Fruit fly (Drosophila melanogaster) whole organism, wandering third instar larva: Measurements from ENCODE around the gene CG10587.
A peak's percentile ranks its signal among the peaks of the same experiment; 100 is the strongest.

Source experiments
- Abd-B ChIP-seq: fragments of >200 bp; optimal IDR thresholded peaks from 2 replicates; lab custom pipeline; 2017; ENCODE audit warnings: missing biosample characterization, missing genetic modification characterization
- CG32264 ChIP-seq: fragments of 200-800 bp; sonication (Bioruptor generic); optimal IDR thresholded peaks from 2 replicates; lab custom pipeline; 2016; ENCODE audit warnings: missing biosample characterization, missing genetic modification characterization
- CG9705 ChIP-seq: fragments of 200-800 bp; sonication (Bioruptor generic); optimal IDR thresholded peaks from 2 replicates; lab custom pipeline; 2018; ENCODE audit warnings: missing biosample characterization, mild to moderate bottlenecking, missing genetic modification characterization
- CrebA ChIP-seq: fragments of 200-800 bp; sonication (Bioruptor generic); optimal IDR thresholded peaks from 2 replicates; lab custom pipeline; 2016; ENCODE audit warnings: missing biosample characterization, mild to moderate bottlenecking, missing genetic modification characterization, borderline replicate concordance
- Dfd ChIP-seq: fragments of >200 bp; optimal IDR thresholded peaks from 2 replicates; lab custom pipeline; 2017; ENCODE audit warnings: missing biosample characterization, missing genetic modification characterization
- Dif ChIP-seq: fragments of 200-275, 200-300 bp; sonication (Bioruptor generic); optimal IDR thresholded peaks from 2 replicates; lab custom pipeline; 2018; ENCODE audit warnings: missing biosample characterization, missing genetic modification characterization; ENCODE audit not compliant: partially characterized antibody
- GATAd ChIP-seq: sonication (Bioruptor generic); optimal IDR thresholded peaks from 2 replicates; lab custom pipeline; 2016; ENCODE audit warnings: missing biosample characterization, missing genetic modification characterization
- HLH106 ChIP-seq: fragments of 200-800 bp; optimal IDR thresholded peaks from 3 replicates; lab custom pipeline; 2019; ENCODE audit warnings: missing biosample characterization, mild to moderate bottlenecking, missing genetic modification characterization, moderate library complexity
- Hnf4 ChIP-seq: fragments of 200-800 bp; sonication (Bioruptor generic); optimal IDR thresholded peaks from 2 replicates; lab custom pipeline; 2016; ENCODE audit warnings: missing biosample characterization, mild to moderate bottlenecking, missing genetic modification characterization
- Hr78 ChIP-seq: fragments of >200 bp; optimal IDR thresholded peaks from 2 replicates; lab custom pipeline; 2017; ENCODE audit warnings: missing biosample characterization, missing genetic modification characterization
- Hr83 ChIP-seq: fragments of 200-300 bp; sonication (Bioruptor generic); optimal IDR thresholded peaks from 2 replicates; lab custom pipeline; 2016; ENCODE audit warnings: missing biosample characterization, mild to moderate bottlenecking, missing genetic modification characterization, moderate library complexity; ENCODE audit not compliant: poor library complexity, severe bottlenecking
- Jra ChIP-seq: sonication (Bioruptor generic); optimal IDR thresholded peaks from 2 replicates; lab custom pipeline; 2016; ENCODE audit warnings: missing biosample characterization, missing genetic modification characterization
- Myc ChIP-seq: fragments of >200 bp; optimal IDR thresholded peaks from 2 replicates; lab custom pipeline; 2017
- N ChIP-seq: fragments of >200 bp; optimal IDR thresholded peaks from 2 replicates; lab custom pipeline; 2018; ENCODE audit warnings: missing biosample characterization, missing external identifiers, missing genetic modification characterization
- OdsH ChIP-seq: fragments of 200-800 bp; sonication (Bioruptor generic); optimal IDR thresholded peaks from 2 replicates; lab custom pipeline; 2016; ENCODE audit warnings: missing biosample characterization, mild to moderate bottlenecking, missing genetic modification characterization
- Rel ChIP-seq, 2 experiments: fragments of 200-800 bp; sonication (Bioruptor generic) in 1 of 2; optimal IDR thresholded peaks; 2 replicates in 1 of 2; 3 replicates in 1 of 2; lab custom pipeline; 2016 to 2019; ENCODE audit warnings: mild to moderate bottlenecking in 2 of 2, missing biosample characterization in 2 of 2, missing genetic modification characterization in 2 of 2, moderate library complexity in 1 of 2
- Sp1 ChIP-seq: fragments of 200-800 bp; sonication (Bioruptor generic); optimal IDR thresholded peaks from 3 replicates; lab custom pipeline; 2019; ENCODE audit warnings: missing biosample characterization, mild to moderate bottlenecking, missing genetic modification characterization, moderate library complexity
- br ChIP-seq: fragments of 200-800 bp; sonication (Bioruptor generic); optimal IDR thresholded peaks from 2 replicates; lab custom pipeline; 2016; ENCODE audit warnings: missing biosample characterization, missing genetic modification characterization
- brk ChIP-seq: fragments of 200-800 bp; sonication (Bioruptor generic); optimal IDR thresholded peaks from 2 replicates; lab custom pipeline; 2016; ENCODE audit warnings: missing biosample characterization, mild to moderate bottlenecking, missing genetic modification characterization
- dl ChIP-seq, 2 experiments: fragments of 175-275, 200-275 bp in 1 of 2; fragments of 200-275 bp in 1 of 2; sonication (Bioruptor generic); optimal IDR thresholded peaks; lab custom pipeline; 2018; ENCODE audit warnings: mild to moderate bottlenecking in 2 of 2, missing biosample characterization in 2 of 2, missing genetic modification characterization in 2 of 2, moderate library complexity in 2 of 2; ENCODE audit not compliant: partially characterized antibody in 2 of 2, insufficient read depth in 1 of 2
- dmrt93B ChIP-seq: fragments of 200-800 bp; sonication (Bioruptor generic); optimal IDR thresholded peaks from 2 replicates; lab custom pipeline; 2018; ENCODE audit warnings: missing biosample characterization, mild to moderate bottlenecking, missing genetic modification characterization
- dsf ChIP-seq: sonication (Bioruptor generic); optimal IDR thresholded peaks from 2 replicates; lab custom pipeline; 2016; ENCODE audit warnings: missing biosample characterization, missing genetic modification characterization, borderline replicate concordance
- ey ChIP-seq: fragments of 200-800 bp; sonication (Bioruptor generic); optimal IDR thresholded peaks from 2 replicates; lab custom pipeline; 2016; ENCODE audit warnings: missing biosample characterization, missing genetic modification characterization
- foxo ChIP-seq, 2 experiments: fragments of 200-800 bp; sonication (Bioruptor generic); optimal IDR thresholded peaks; 2 replicates in 1 of 2; 3 replicates in 1 of 2; lab custom pipeline; 2016 to 2017; ENCODE audit warnings: missing biosample characterization in 2 of 2, missing genetic modification characterization in 2 of 2
- fru ChIP-seq: fragments of 200-800 bp; sonication (Bioruptor generic); optimal IDR thresholded peaks from 3 replicates; lab custom pipeline; 2016; ENCODE audit warnings: missing biosample characterization, mild to moderate bottlenecking, missing genetic modification characterization
- h ChIP-seq: fragments of 200-800 bp; sonication (Bioruptor generic); optimal IDR thresholded peaks from 3 replicates; lab custom pipeline; 2016; ENCODE audit warnings: missing biosample characterization, mild to moderate bottlenecking, missing genetic modification characterization
- lola ChIP-seq: fragments of >200 bp; optimal IDR thresholded peaks from 2 replicates; lab custom pipeline; 2017; ENCODE audit warnings: missing biosample characterization, missing genetic modification characterization
- pan ChIP-seq: fragments of >200 bp; optimal IDR thresholded peaks from 2 replicates; lab custom pipeline; 2017
- psq ChIP-seq: fragments of 200-800 bp; sonication (Bioruptor generic); optimal IDR thresholded peaks from 3 replicates; lab custom pipeline; 2017; ENCODE audit warnings: missing biosample characterization, mild to moderate bottlenecking, missing genetic modification characterization, moderate library complexity
- rgr ChIP-seq: fragments of 200-800 bp; sonication (Bioruptor generic); optimal IDR thresholded peaks from 3 replicates; lab custom pipeline; 2016; ENCODE audit warnings: missing biosample characterization, mild to moderate bottlenecking, missing genetic modification characterization
- sage ChIP-seq: fragments of 200-800 bp; sonication (Bioruptor generic); optimal IDR thresholded peaks from 2 replicates; lab custom pipeline; 2016; ENCODE audit warnings: missing biosample characterization, mild to moderate bottlenecking, missing genetic modification characterization
- sv ChIP-seq: fragments of 200-800 bp; sonication (Bioruptor generic); optimal IDR thresholded peaks from 3 replicates; lab custom pipeline; 2016; ENCODE audit warnings: missing biosample characterization, missing genetic modification characterization
- tai ChIP-seq: sonication (Bioruptor generic); optimal IDR thresholded peaks from 2 replicates; lab custom pipeline; 2016; ENCODE audit warnings: missing biosample characterization, missing genetic modification characterization
- usp ChIP-seq: fragments of >200 bp; optimal IDR thresholded peaks from 2 replicates; lab custom pipeline; 2017; ENCODE audit warnings: missing biosample characterization, missing genetic modification characterization
- woc ChIP-seq: sonication (Bioruptor generic); optimal IDR thresholded peaks from 2 replicates; lab custom pipeline; 2016; ENCODE audit warnings: missing biosample characterization, mild to moderate bottlenecking, missing genetic modification characterization

CG10587 gene

dm6 chr3L:20962455-20962854 lies at the start of gene CG10587:
TSS of gene CG10587 (minus strand) at chr3L:20962555.
- TF ChIP-seq dl (GFP tag; optimal IDR thresholded peaks at IDR 0.05; lab: Kevin White, UChicago; ENCODE audit: insufficient read depth in 1 of 2, partially characterized antibody in 2 of 2): no peak
- TF ChIP-seq sv (GFP tag; lab: Kevin White, UChicago): no peak
- TF ChIP-seq ey (GFP tag; lab: Kevin White, UChicago): no peak
- no peak for TF ChIP-seq h (GFP tag; lab: Kevin White, UChicago)
- no peak for TF ChIP-seq Hnf4
- no peak for TF ChIP-seq Hr83
- TF ChIP-seq br (GFP tag; lab: Kevin White, UChicago): no peak
- TF ChIP-seq Sp1 (GFP tag; lab: Kevin White, UChicago): no peak
- TF ChIP-seq pan: no peak

- no peak for TF ChIP-seq CG9705 (GFP tag; lab: Kevin White, UChicago)
- peak; percentile 76 for TF ChIP-seq psq (GFP tag; lab: Kevin White, UChicago)
- no peak for TF ChIP-seq dmrt93B
- no peak for TF ChIP-seq ey (GFP tag; lab: Kevin White, UChicago)
- peak; percentile 17 for TF ChIP-seq N (GFP tag; lab: Kevin White, UChicago)
- TF ChIP-seq Rel (GFP tag; optimal IDR thresholded peaks at IDR 0.05; lab: Kevin White, UChicago): no peak
- peak; percentile 71 for TF ChIP-seq Rel (tag; optimal IDR thresholded peaks at IDR 0.05; lab: Kevin White, UChicago)
- peak; percentile 37 for TF ChIP-seq Dif (GFP tag; lab: Kevin White, UChicago)
- peak; percentile 30 for TF ChIP-seq sage
- TF ChIP-seq h (GFP tag; lab: Kevin White, UChicago): peak; percentile 37
- peak; percentile 8 to 15 for TF ChIP-seq dl (GFP tag; optimal IDR thresholded peaks at IDR 0.05; lab: Kevin White, UChicago; ENCODE audit: insufficient read depth in 1 of 2, partially characterized antibody in 2 of 2)
- peak; percentile 49 for TF ChIP-seq Jra (GFP tag; lab: Kevin White, UChicago)
- peak; percentile 22 for TF ChIP-seq brk (GFP tag; lab: Kevin White, UChicago)
- TF ChIP-seq, all 38 proteins: peak for 9
Observed at dm6 chr3L:21011689-21012088, 49.3 kb upstream of the CG10587 start.

DNA sequence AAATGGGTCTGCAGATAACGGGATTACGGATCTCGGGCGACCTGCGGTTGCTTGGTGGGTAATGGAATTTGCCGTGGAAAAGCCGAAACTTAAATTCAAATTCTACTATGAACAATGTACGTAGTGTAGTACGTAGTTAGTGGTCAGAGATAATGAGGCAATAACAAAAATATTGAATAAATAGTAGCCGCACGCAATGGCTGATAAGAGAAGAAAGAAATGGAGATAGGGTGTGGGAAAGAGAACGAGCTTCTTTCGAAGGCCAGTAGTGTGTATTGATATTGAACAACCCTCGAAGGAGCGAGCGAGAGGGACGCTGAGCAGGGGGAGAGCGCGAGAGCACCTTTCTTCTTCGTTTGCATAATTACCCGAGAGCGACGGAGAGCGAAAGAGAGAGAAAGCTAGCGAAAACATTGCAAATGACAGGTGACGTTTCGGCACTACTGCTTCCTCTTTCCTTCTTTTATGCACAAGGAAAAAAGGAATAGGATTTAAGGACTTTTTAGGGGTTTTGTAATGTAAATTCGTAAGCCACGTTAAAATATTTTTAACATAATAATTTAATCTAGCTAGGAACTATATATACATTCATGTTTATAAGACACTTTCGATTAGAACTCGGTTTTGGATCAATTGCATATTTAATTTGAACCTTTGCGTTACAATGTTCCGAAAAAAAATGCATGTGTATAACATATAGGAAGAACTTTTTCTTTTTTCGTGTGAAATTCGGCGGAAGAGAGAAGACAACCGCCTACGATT lies 48.7 kb upstream of the CG10587 start:
- peak; percentile 85 for TF ChIP-seq Dif (GFP tag; lab: Kevin White, UChicago)
- peak; percentile 17 for TF ChIP-seq ey (GFP tag; lab: Kevin White, UChicago)
- peak; percentile 61 to 65 for TF ChIP-seq dl (GFP tag; optimal IDR thresholded peaks at IDR 0.05; lab: Kevin White, UChicago; ENCODE audit: insufficient read depth in 1 of 2, partially characterized antibody in 2 of 2)
- no peak for TF ChIP-seq sage
- no peak for TF ChIP-seq lola (GFP tag; lab: Kevin White, UChicago)
- no peak for TF ChIP-seq tai (GFP tag; lab: Kevin White, UChicago)
- TF ChIP-seq woc (GFP tag; lab: Kevin White, UChicago): peak; percentile 22
- TF ChIP-seq foxo (GFP tag; optimal IDR thresholded peaks at IDR 0.05; lab: Kevin White, UChicago): peak in 1 of 2 experiments; percentile 10
- TF ChIP-seq rgr: peak; percentile 23

dm6 chr3L:21009405-21010120 lies 47.2 kb upstream of the CG10587 start:
- TF ChIP-seq lola (GFP tag; lab: Kevin White, UChicago) (no peak), ey (GFP tag; lab: Kevin White, UChicago) (peak; percentile 79), woc (GFP tag; lab: Kevin White, UChicago) (peak; percentile 74), GATAd (GFP tag; lab: Kevin White, UChicago) (no peak), h (GFP tag; lab: Kevin White, UChicago) (peak; percentile 87), dl (GFP tag; optimal IDR thresholded peaks at IDR 0.05; lab: Kevin White, UChicago; ENCODE audit: insufficient read depth in 1 of 2, partially characterized antibody in 2 of 2) (peak; percentile 29 to 63), Myc (no peak), Jra (GFP tag; lab: Kevin White, UChicago) (peak; percentile 52), CG9705 (GFP tag; lab: Kevin White, UChicago) (no peak), pan (no peak), br (GFP tag; lab: Kevin White, UChicago) (peak; percentile 83), Abd-B (GFP tag; lab: Kevin White, UChicago) (no peak), dsf (GFP tag; lab: Kevin White, UChicago) (no peak), usp (GFP tag; lab: Kevin White, UChicago) (no peak), fru (GFP tag; lab: Kevin White, UChicago) (peak; percentile 96), brk (GFP tag; lab: Kevin White, UChicago) (peak; percentile 42), dmrt93B (peak; percentile 31), CrebA (GFP tag; lab: Kevin White, UChicago) (peak; percentile 52), HLH106 (tag; lab: Kevin White, UChicago) (peak; percentile 28), Rel (GFP tag; optimal IDR thresholded peaks at IDR 0.05; lab: Kevin White, UChicago) (no peak), Rel (tag; optimal IDR thresholded peaks at IDR 0.05; lab: Kevin White, UChicago) (peak; percentile 12), N (GFP tag; lab: Kevin White, UChicago) (no peak), Hr78 (GFP tag; lab: Kevin White, UChicago) (no peak), sv (GFP tag; lab: Kevin White, UChicago) (no peak), Dfd (GFP tag; lab: Kevin White, UChicago) (no peak), foxo (GFP tag; optimal IDR thresholded peaks at IDR 0.05; lab: Kevin White, UChicago) (peak in 1 of 2 experiments; percentile 84), Hnf4 (peak; percentile 70), Hr83 (no peak), rgr (peak; percentile 81), sage (peak; percentile 68), Sp1 (GFP tag; lab: Kevin White, UChicago) (peak; percentile 35), OdsH (peak; percentile 76), tai (GFP tag; lab: Kevin White, UChicago) (no peak), CG32264 (peak; percentile 66)
